Fruit fly (Drosophila melanogaster): ENCODE measurements around the gene CG4822.

DNA sequence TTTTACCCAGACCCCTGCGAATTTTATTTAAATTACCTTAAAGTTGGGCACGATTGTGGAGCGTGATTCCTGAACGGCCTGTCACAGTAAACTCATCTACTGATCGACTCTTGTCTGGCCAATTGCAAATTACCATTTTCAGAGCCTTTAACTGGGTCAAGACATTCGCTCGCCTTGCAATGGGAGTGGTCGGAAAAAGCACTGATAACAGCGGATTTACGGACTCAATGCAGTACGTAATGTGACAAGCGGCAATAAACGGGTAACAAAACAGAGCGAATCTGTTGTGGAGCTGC is 14.5 kb upstream of the CG4822 start:
- TF ChIP-seq ttk (optimal IDR thresholded peaks at IDR 0.05) (no peak), psq (optimal IDR thresholded peaks at IDR 0.05) (no peak), Sin3A (optimal IDR thresholded peaks at IDR 0.05) (no peak), h (optimal IDR thresholded peaks at IDR 0.05) (no peak), Myc (optimal IDR thresholded peaks at IDR 0.05) (no peak)
